Worm (Caenorhabditis elegans): Measurements from ENCODE around the gene tba-8.
A peak's percentile ranks its signal among the peaks of the same experiment; 100 is the strongest.
"Not testable (repeated sequence)": the region's sequence is repeated elsewhere in the genome, so short reads cannot be mapped to it uniquely, and the experiment has no call there.

tba-8 gene

ce11 chrX:9486160-9486559 lies 28.0 kb upstream of the tba-8 start:
- TF ChIP-seq hmbx-1 (tag; optimal IDR thresholded peaks at IDR 0.05): no peak

ce11 chrX:9483754-9484153 lies 25.6 kb upstream of the tba-8 start:
- no peak for TF ChIP-seq ets-7 (tag; optimal IDR thresholded peaks at IDR 0.05)
- no peak for TF ChIP-seq ceh-13 (GFP tag; optimal IDR thresholded peaks at IDR 0.05)
- no peak for TF ChIP-seq sea-1 (GFP tag; conservative IDR thresholded peaks at IDR 0.05)
- TF ChIP-seq tra-4 (tag; optimal IDR thresholded peaks at IDR 0.05): no peak
- no peak for TF ChIP-seq scrt-1 (GFP tag; IDR thresholded peaks at IDR 0.05)
- TF ChIP-seq tbx-11 (GFP tag; IDR thresholded peaks at IDR 0.05): no peak
- no peak for TF ChIP-seq aly-1 (tag; optimal IDR thresholded peaks at IDR 0.05)
- TF ChIP-seq flt-1 (GFP tag; IDR thresholded peaks at IDR 0.05): no peak
- no peak for TF ChIP-seq ceh-36 (tag; optimal IDR thresholded peaks at IDR 0.05)
- no peak for TF ChIP-seq tbx-37 (GFP tag; conservative IDR thresholded peaks at IDR 0.05)
- no peak for TF ChIP-seq ama-1 (optimal IDR thresholded peaks at IDR 0.05)
- TF ChIP-seq pes-1 (GFP tag; IDR thresholded peaks at IDR 0.05): no peak
- no peak for TF ChIP-seq B0310.2 (tag; optimal IDR thresholded peaks at IDR 0.05)
- no peak for TF ChIP-seq hmbx-1 (tag; optimal IDR thresholded peaks at IDR 0.05)

- no peak for TF ChIP-seq hnd-1 (tag; optimal IDR thresholded peaks at IDR 0.05)
- TF ChIP-seq hmg-4 (GFP tag; optimal IDR thresholded peaks at IDR 0.05): no peak
- no peak for TF ChIP-seq ama-1 (optimal IDR thresholded peaks at IDR 0.05)
- TF ChIP-seq ceh-13 (GFP tag; optimal IDR thresholded peaks at IDR 0.05): no peak
- TF ChIP-seq tbx-37 (GFP tag; conservative IDR thresholded peaks at IDR 0.05): no peak
- TF ChIP-seq tra-4 (tag; optimal IDR thresholded peaks at IDR 0.05): no peak
- TF ChIP-seq ets-7 (tag; optimal IDR thresholded peaks at IDR 0.05): no peak
- no peak for TF ChIP-seq aly-1 (tag; optimal IDR thresholded peaks at IDR 0.05)
- no peak for TF ChIP-seq ceh-36 (tag; optimal IDR thresholded peaks at IDR 0.05)
- TF ChIP-seq scrt-1 (GFP tag; IDR thresholded peaks at IDR 0.05): no peak
- no peak for TF ChIP-seq F13C5.2 (tag; optimal IDR thresholded peaks at IDR 0.05)
- TF ChIP-seq B0310.2 (tag; optimal IDR thresholded peaks at IDR 0.05): no peak
- no peak for TF ChIP-seq flt-1 (GFP tag; IDR thresholded peaks at IDR 0.05)
- TF ChIP-seq pes-1 (GFP tag; IDR thresholded peaks at IDR 0.05): no peak
- TF ChIP-seq sea-1 (GFP tag; conservative IDR thresholded peaks at IDR 0.05): no peak
- no peak for TF ChIP-seq hmbx-1 (tag; optimal IDR thresholded peaks at IDR 0.05)
- no peak for TF ChIP-seq tbx-11 (GFP tag; IDR thresholded peaks at IDR 0.05)
Observed at ce11 chrX:9476752-9477151, 18.6 kb upstream of the tba-8 start.

- TF ChIP-seq scrt-1 (GFP tag; IDR thresholded peaks at IDR 0.05) (no peak), sea-1 (GFP tag; conservative IDR thresholded peaks at IDR 0.05) (no peak), ets-7 (tag; optimal IDR thresholded peaks at IDR 0.05) (no peak), tbx-37 (GFP tag; conservative IDR thresholded peaks at IDR 0.05) (no peak), F13C5.2 (tag; optimal IDR thresholded peaks at IDR 0.05) (no peak), B0310.2 (tag; optimal IDR thresholded peaks at IDR 0.05) (no peak), aly-1 (tag; optimal IDR thresholded peaks at IDR 0.05) (no peak), tra-4 (tag; optimal IDR thresholded peaks at IDR 0.05) (no peak), hnd-1 (tag; optimal IDR thresholded peaks at IDR 0.05) (no peak), ceh-13 (GFP tag; optimal IDR thresholded peaks at IDR 0.05) (no peak), pes-1 (GFP tag; IDR thresholded peaks at IDR 0.05) (no peak), hmbx-1 (tag; optimal IDR thresholded peaks at IDR 0.05) (no peak), flt-1 (GFP tag; IDR thresholded peaks at IDR 0.05) (no peak), tbx-11 (GFP tag; IDR thresholded peaks at IDR 0.05) (no peak), ama-1 (optimal IDR thresholded peaks at IDR 0.05) (no peak), hmg-4 (GFP tag; optimal IDR thresholded peaks at IDR 0.05) (no peak)
Observed at ce11 chrX:9472170-9472569, 14.0 kb upstream of the tba-8 start, which contains the start of gene gap-2. gap-2 (plus strand) TSS chrX:9472470.

- TF ChIP-seq hmg-4 (GFP tag; optimal IDR thresholded peaks at IDR 0.05): peak; percentile 90
- TF ChIP-seq tra-4 (tag; optimal IDR thresholded peaks at IDR 0.05): peak; percentile 45
- TF ChIP-seq ceh-13 (GFP tag; optimal IDR thresholded peaks at IDR 0.05): peak; percentile 78
- TF ChIP-seq pes-1 (GFP tag; IDR thresholded peaks at IDR 0.05): peak; percentile 96
- peak; percentile 91 for TF ChIP-seq sea-1 (GFP tag; conservative IDR thresholded peaks at IDR 0.05)
- peak; percentile 90 for TF ChIP-seq aly-1 (tag; optimal IDR thresholded peaks at IDR 0.05)
- peak; percentile 84 for TF ChIP-seq tbx-37 (GFP tag; conservative IDR thresholded peaks at IDR 0.05)
- TF ChIP-seq F13C5.2 (tag; optimal IDR thresholded peaks at IDR 0.05): peak; percentile 94
- peak; percentile 89 for TF ChIP-seq B0310.2 (tag; optimal IDR thresholded peaks at IDR 0.05)
- TF ChIP-seq hmbx-1 (tag; optimal IDR thresholded peaks at IDR 0.05): peak; percentile 79
- peak; percentile 90 for TF ChIP-seq tbx-11 (GFP tag; IDR thresholded peaks at IDR 0.05)
- TF ChIP-seq ama-1 (optimal IDR thresholded peaks at IDR 0.05): no peak
- TF ChIP-seq flt-1 (GFP tag; IDR thresholded peaks at IDR 0.05): peak; percentile 93
- TF ChIP-seq ceh-36 (tag; optimal IDR thresholded peaks at IDR 0.05): peak; percentile 88
- TF ChIP-seq ets-7 (tag; optimal IDR thresholded peaks at IDR 0.05): peak; percentile 72
- TF ChIP-seq hnd-1 (tag; optimal IDR thresholded peaks at IDR 0.05): peak; percentile 84
- peak; percentile 92 for TF ChIP-seq scrt-1 (GFP tag; IDR thresholded peaks at IDR 0.05)
Observed at ce11 chrX:9467573-9467972, 9.4 kb upstream of the tba-8 start.

ce11 chrX:9465722-9466132 lies 7.6 kb upstream of the tba-8 start:
- TF ChIP-seq ceh-13 (GFP tag; optimal IDR thresholded peaks at IDR 0.05) (no peak), sea-1 (GFP tag; conservative IDR thresholded peaks at IDR 0.05) (no peak), ama-1 (optimal IDR thresholded peaks at IDR 0.05) (no peak), tbx-11 (GFP tag; IDR thresholded peaks at IDR 0.05) (no peak), ceh-36 (tag; optimal IDR thresholded peaks at IDR 0.05) (no peak), flt-1 (GFP tag; IDR thresholded peaks at IDR 0.05) (peak; percentile 19; the same call in 1 of the 2 replicates), hmg-4 (GFP tag; optimal IDR thresholded peaks at IDR 0.05) (peak; percentile 24), hnd-1 (tag; optimal IDR thresholded peaks at IDR 0.05) (no peak), ets-7 (tag; optimal IDR thresholded peaks at IDR 0.05) (no peak), F13C5.2 (tag; optimal IDR thresholded peaks at IDR 0.05) (peak; percentile 93), tra-4 (tag; optimal IDR thresholded peaks at IDR 0.05) (no peak), aly-1 (tag; optimal IDR thresholded peaks at IDR 0.05) (no peak), tbx-37 (GFP tag; conservative IDR thresholded peaks at IDR 0.05) (no peak; the same call in 1 of the 2 replicates)

- TF ChIP-seq tbx-37 (GFP tag; conservative IDR thresholded peaks at IDR 0.05); ama-1 (optimal IDR thresholded peaks at IDR 0.05); aly-1 (tag; optimal IDR thresholded peaks at IDR 0.05): not testable (repeated sequence)
Observed at ce11 chrX:9463045-9463444, 4.9 kb upstream of the tba-8 start, which contains the start of gene ZK899.6. ZK899.6 (plus strand) TSS chrX:9463345.
